Worm (Caenorhabditis elegans) whole organism, L3 larva: ENCODE results near the gene prp-39.

Experiments
- ama-1 ChIP-seq: fragments of 150-350 bp; optimal IDR thresholded peaks from 2 replicates; lab custom pipeline; 2018
- ceh-28 ChIP-seq: fragments of 150-350 bp; optimal IDR thresholded peaks from 2 replicates; lab custom pipeline; 2014; ENCODE audit warnings: missing biosample characterization, missing genetic modification reagents, missing genetic modification characterization
- ceh-9 ChIP-seq: sonication (generic microtip); optimal IDR thresholded peaks from 2 replicates; lab custom pipeline; 2018; ENCODE audit warnings: missing biosample characterization, missing genetic modification characterization
- elt-3 ChIP-seq, 3 experiments: fragments of 150-350 bp in 1 of 3; sonication (generic microtip) in 2 of 3; optimal IDR thresholded peaks; 2 replicates in 2 of 3; 4 replicates in 1 of 3; lab custom pipeline; 2014 to 2017; ENCODE audit warnings: missing biosample characterization in 3 of 3, missing genetic modification characterization in 3 of 3
- fkh-10 ChIP-seq: sonication (generic microtip); optimal IDR thresholded peaks from 2 replicates; lab custom pipeline; 2017; ENCODE audit warnings: missing biosample characterization, missing genetic modification reagents, missing genetic modification characterization
- hmg-11 ChIP-seq: sonication (generic microtip); optimal IDR thresholded peaks from 2 replicates; lab custom pipeline; 2016; ENCODE audit warnings: missing genetic modification characterization, missing compliant biosample characterization
- jun-1 ChIP-seq: fragments of 150-350 bp; optimal IDR thresholded peaks from 2 replicates; lab custom pipeline; 2014; ENCODE audit warnings: missing biosample characterization, missing genetic modification reagents, missing genetic modification characterization
- lin-39 ChIP-seq: fragments of 150-350 bp; optimal IDR thresholded peaks from 2 replicates; lab custom pipeline; 2018; ENCODE audit warnings: missing biosample characterization, missing genetic modification reagents, missing genetic modification characterization
- mdl-1 ChIP-seq: fragments of 150-350 bp; optimal IDR thresholded peaks from 2 replicates; lab custom pipeline; 2014; ENCODE audit warnings: missing biosample characterization, missing genetic modification characterization
- nfya-1 ChIP-seq: sonication (generic microtip); optimal IDR thresholded peaks from 2 replicates; lab custom pipeline; 2017; ENCODE audit warnings: missing genetic modification characterization, mild to moderate bottlenecking, missing compliant biosample characterization, antibody characterized with exemption, moderate library complexity; ENCODE audit not compliant: insufficient read depth
- nhr-11 ChIP-seq: fragments of 150-350 bp; optimal IDR thresholded peaks from 2 replicates; lab custom pipeline; 2014; ENCODE audit warnings: missing biosample characterization, missing genetic modification characterization
- nhr-23 ChIP-seq: fragments of 150-350 bp; optimal IDR thresholded peaks from 2 replicates; lab custom pipeline; 2014; ENCODE audit warnings: missing biosample characterization, missing genetic modification reagents, missing genetic modification characterization
- pha-4 ChIP-seq: fragments of 150-350 bp; optimal IDR thresholded peaks from 2 replicates; lab custom pipeline; 2014; ENCODE audit warnings: missing biosample characterization, missing genetic modification reagents, missing genetic modification characterization
- snpc-4 ChIP-seq: fragments of 150-350 bp; optimal IDR thresholded peaks from 2 replicates; lab custom pipeline; 2014; ENCODE audit warnings: missing biosample characterization, missing genetic modification characterization

DNA sequence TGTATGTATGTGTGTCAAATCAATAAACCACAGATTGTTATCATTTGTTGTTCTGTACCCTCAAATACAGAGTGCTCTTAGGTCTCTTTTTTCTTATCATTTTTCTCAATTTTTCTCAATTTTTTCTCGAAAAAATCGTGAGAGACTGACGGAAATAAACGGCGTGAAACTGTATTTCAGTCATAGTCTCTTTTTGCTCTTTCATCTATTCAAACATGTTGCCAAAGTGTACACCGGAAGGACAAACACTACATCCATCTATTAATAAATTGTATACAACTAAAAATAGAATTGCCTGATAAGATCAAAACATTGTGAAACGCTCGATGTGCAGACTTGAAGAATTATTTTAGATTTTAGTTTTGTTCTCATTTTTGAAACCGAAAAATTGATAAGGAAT, 48.0 kb downstream of the prp-39 start:
- TF ChIP-seq pha-4 (no peak), jun-1 (tag; lab: Kevin White, UChicago) (no peak), ama-1 (lab: Kevin White, UChicago) (no peak), nfya-1 (tag; lab: Kevin White, UChicago) (no peak), nhr-11 (tag; lab: Kevin White, UChicago) (no peak), fkh-10 (GFP tag; lab: Kevin White, UChicago) (no peak), nhr-23 (tag; lab: Kevin White, UChicago) (no peak), ceh-9 (tag; lab: Kevin White, UChicago) (no peak), mdl-1 (tag; lab: Kevin White, UChicago) (no peak), hmg-11 (tag; lab: Kevin White, UChicago) (no peak), lin-39 (tag; lab: Kevin White, UChicago) (no peak), elt-3 (tag; optimal IDR thresholded peaks at IDR 0.05; lab: Kevin White, UChicago) (no peak), ceh-28 (tag; lab: Kevin White, UChicago) (no peak), snpc-4 (tag; lab: Kevin White, UChicago) (no peak)
